Worm (Caenorhabditis elegans): ENCODE results near the gene F54D5.3.
A peak's percentile ranks its signal among the peaks of the same experiment; 100 is the strongest.

F54D5.3 gene

DNA sequence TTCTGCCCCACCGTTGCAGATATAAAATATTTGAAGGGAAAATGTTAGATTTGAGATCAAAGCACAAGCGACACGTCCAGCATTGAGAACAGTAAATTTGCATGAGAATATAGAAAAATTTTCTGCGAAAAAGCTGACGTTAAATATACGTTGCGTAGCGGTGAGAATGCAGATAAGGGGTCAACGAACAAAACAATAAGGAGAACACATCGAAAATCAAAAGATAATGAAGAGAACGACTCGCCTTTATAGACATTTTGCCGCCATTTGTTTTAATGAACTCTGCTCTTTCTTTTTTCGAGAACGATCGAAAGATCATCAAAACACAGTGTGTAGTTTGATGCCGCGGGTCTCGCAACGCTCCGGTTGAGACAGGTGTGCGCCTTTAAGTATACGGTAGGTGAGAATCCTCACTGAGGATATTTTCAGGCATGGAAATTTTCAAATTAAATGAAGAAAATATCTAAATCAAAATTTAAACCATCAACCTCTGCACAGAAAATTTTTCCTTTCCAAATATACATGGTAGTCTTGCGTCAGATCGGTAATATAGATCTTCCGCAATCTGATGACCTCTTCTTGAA, 24.6 kb downstream of the F54D5.3 start (continued):
- TF ChIP-seq cebp-1 (GFP tag; IDR thresholded peaks at IDR 0.05) (no peak), cebp-1 (tag; optimal IDR thresholded peaks at IDR 0.05) (peak; percentile 28), tbp1 (GFP tag; optimal IDR thresholded peaks at IDR 0.05) (peak; percentile 11), ceh-27 (GFP tag; optimal IDR thresholded peaks at IDR 0.05) (no peak), F49E8.2 (tag; optimal IDR thresholded peaks at IDR 0.05; ENCODE audit: insufficient read depth) (peak; percentile 75), dox-1 (GFP tag; IDR thresholded peaks at IDR 0.05) (peak; percentile 70), rec-8 (tag; optimal IDR thresholded peaks at IDR 0.05) (peak in 1 of 2 experiments; percentile 9), ets-4 (GFP tag; optimal IDR thresholded peaks at IDR 0.05) (no peak), T07F8.4 (tag; optimal IDR thresholded peaks at IDR 0.05) (no peak), let-526 (GFP tag; IDR thresholded peaks at IDR 0.05) (no peak), lsy-27 (tag; optimal IDR thresholded peaks at IDR 0.05; ENCODE audit: borderline replicate concordance, insufficient read depth) (no peak), snpc-1.1 (tag; optimal IDR thresholded peaks at IDR 0.05; ENCODE audit: insufficient read depth) (no peak), nhr-120 (GFP tag; IDR thresholded peaks at IDR 0.05) (no peak), atf-7 (tag; optimal IDR thresholded peaks at IDR 0.05) (no peak), athp-1 (tag; optimal IDR thresholded peaks at IDR 0.05) (peak; percentile 60), mxl-1 (tag; optimal IDR thresholded peaks at IDR 0.05) (no peak), ekl-4 (GFP tag; IDR thresholded peaks at IDR 0.05) (peak; percentile 76), ztf-25 (GFP tag; IDR thresholded peaks at IDR 0.05) (no peak), zfh-2 (GFP tag; conservative IDR thresholded peaks at IDR 0.05) (no peak), let-607 (tag; optimal IDR thresholded peaks at IDR 0.05) (no peak), akir-1 (GFP tag; optimal IDR thresholded peaks at IDR 0.05) (no peak), hmg-1.2 (GFP tag; IDR thresholded peaks at IDR 0.05) (no peak; the same call in 1 of the 2 replicates), K11D2.4 (GFP tag; IDR thresholded peaks at IDR 0.05) (no peak), mes-4 (tag; optimal IDR thresholded peaks at IDR 0.05) (no peak), Y53G8AR.9 (GFP tag; conservative IDR thresholded peaks at IDR 0.05) (peak; percentile 64; the same call in 1 of the 2 replicates), gei-17 (GFP tag; optimal IDR thresholded peaks at IDR 0.05) (no peak), sdz-38 (tag; optimal IDR thresholded peaks at IDR 0.05) (no peak), rcor-1 (GFP tag; IDR thresholded peaks at IDR 0.05) (peak; percentile 33; the same call in 1 of the 2 replicates), zim-3 (tag; optimal IDR thresholded peaks at IDR 0.05) (no peak), ceh-91 (GFP tag; IDR thresholded peaks at IDR 0.05) (peak; percentile 21; the same call in 1 of the 2 replicates), hrde-1 (tag; optimal IDR thresholded peaks at IDR 0.05; ENCODE audit: borderline replicate concordance) (peak; percentile 62), F37B4.10 (GFP tag; IDR thresholded peaks at IDR 0.05) (no peak), ztf-18 (tag; optimal IDR thresholded peaks at IDR 0.05) (peak; percentile 32), xnd-1 (tag; optimal IDR thresholded peaks at IDR 0.05) (peak; percentile 75), Y79H2A.3 (GFP tag; conservative IDR thresholded peaks at IDR 0.05) (0 out of 2 replicates have a peak, but pooled peaks have one; percentile 59), B0261.1 (tag; optimal IDR thresholded peaks at IDR 0.05) (no peak), Y67H2A.10 (GFP tag; conservative IDR thresholded peaks at IDR 0.05) (no peak), F55B11.4 (tag; optimal IDR thresholded peaks at IDR 0.05; ENCODE audit: borderline replicate concordance, insufficient read depth) (no peak), ZK185.1 (tag; optimal IDR thresholded peaks at IDR 0.05; ENCODE audit: poor library complexity, severe bottlenecking) (no peak), ccch-3 (GFP tag; optimal IDR thresholded peaks at IDR 0.05) (no peak), K12H6.12 (tag; optimal IDR thresholded peaks at IDR 0.05) (no peak), bed-2 (GFP tag; IDR thresholded peaks at IDR 0.05) (no peak), nfya-1 (tag; optimal IDR thresholded peaks at IDR 0.05; ENCODE audit: borderline replicate concordance, insufficient read depth) (no peak), pbrm-1 (GFP tag; IDR thresholded peaks at IDR 0.05) (peak; percentile 69; the same call in 1 of the 2 replicates), sptf-2 (GFP tag; optimal IDR thresholded peaks at IDR 0.05) (no peak), attf-3 (GFP tag; conservative IDR thresholded peaks at IDR 0.05) (no peak)

All from whole organism, young adult.